Fruit fly (Drosophila melanogaster) whole organism, prepupa: ENCODE measurements around the gene CG31636.
A peak's percentile ranks its signal among the peaks of the same experiment; 100 is the strongest.

Source experiments
- Blimp-1 ChIP-seq: fragments of 200-800 bp; sonication (Bioruptor generic); optimal IDR thresholded peaks from 3 replicates; lab custom pipeline; 2017; ENCODE audit warnings: missing biosample characterization, missing genetic modification characterization, mild to moderate bottlenecking, moderate library complexity, missing genetic modification reagents
- CG10631 ChIP-seq: fragments of 200-800 bp; sonication (Bioruptor generic); optimal IDR thresholded peaks from 2 replicates; lab custom pipeline; 2016; ENCODE audit warnings: missing biosample characterization, missing genetic modification characterization
- CG11294 ChIP-seq: fragments of 200-800 bp; sonication (Bioruptor generic); IDR thresholded peaks from 2 replicates; pipeline ENCODE4 v1.3.6; 2022; ENCODE audit warnings: missing biosample characterization, missing genetic modification characterization
- CG11762 ChIP-seq: fragments of 200-800 bp; sonication (Bioruptor generic); optimal IDR thresholded peaks from 3 replicates; lab custom pipeline; 2016; ENCODE audit warnings: missing biosample characterization, missing genetic modification characterization; ENCODE audit not compliant: insufficient read depth
- CG11902 ChIP-seq: fragments of 200-800 bp; sonication (Bioruptor generic); optimal IDR thresholded peaks from 3 replicates; lab custom pipeline; 2016; ENCODE audit warnings: missing biosample characterization, missing genetic modification characterization
- CG15336 ChIP-seq: fragments of 200-800 bp; sonication (Bioruptor generic); IDR thresholded peaks from 2 replicates; pipeline ENCODE4 v1.3.6; 2022; ENCODE audit warnings: missing biosample characterization, missing genetic modification characterization
- CG1621 ChIP-seq: fragments of 200-800 bp; sonication (Bioruptor generic); optimal IDR thresholded peaks from 3 replicates; lab custom pipeline; 2018; ENCODE audit warnings: missing biosample characterization, mild to moderate bottlenecking, missing genetic modification characterization
- CG16779 ChIP-seq: fragments of 200-800 bp; sonication (Bioruptor generic); optimal IDR thresholded peaks from 3 replicates; lab custom pipeline; 2017; ENCODE audit warnings: missing biosample characterization, mild to moderate bottlenecking, missing genetic modification characterization
- CG3032 ChIP-seq: fragments of 200-800 bp; optimal IDR thresholded peaks from 2 replicates; lab custom pipeline; 2019; ENCODE audit warnings: missing biosample characterization, mild to moderate bottlenecking, missing genetic modification characterization, moderate library complexity
- CG31627 ChIP-seq: fragments of 200-800 bp; sonication (Bioruptor generic); optimal IDR thresholded peaks from 3 replicates; lab custom pipeline; 2016; ENCODE audit warnings: missing biosample characterization, missing genetic modification characterization
- CG32006 ChIP-seq: fragments of 200-800 bp; sonication (Bioruptor generic); optimal IDR thresholded peaks from 3 replicates; lab custom pipeline; 2017; ENCODE audit warnings: missing biosample characterization, mild to moderate bottlenecking, missing genetic modification characterization
- CG4318 ChIP-seq: fragments of 200-800 bp; sonication (Bioruptor generic); optimal IDR thresholded peaks from 3 replicates; lab custom pipeline; 2017; ENCODE audit warnings: missing biosample characterization, mild to moderate bottlenecking, missing genetic modification characterization
- CG6163 ChIP-seq: fragments of 200-800 bp; sonication (Bioruptor generic); IDR thresholded peaks from 3 replicates; pipeline ENCODE4 v1.3.6; 2022; ENCODE audit warnings: missing biosample characterization, missing genetic modification characterization
- CG6276 ChIP-seq: fragments of 200-800 bp; sonication (Bioruptor generic); optimal IDR thresholded peaks from 2 replicates; lab custom pipeline; 2017; ENCODE audit warnings: missing biosample characterization, mild to moderate bottlenecking, missing genetic modification characterization
- CG6854 ChIP-seq: fragments of 200-800 bp; sonication (Bioruptor generic); optimal IDR thresholded peaks from 2 replicates; lab custom pipeline; 2017; ENCODE audit warnings: missing biosample characterization, mild to moderate bottlenecking, missing genetic modification characterization
- CG7368 ChIP-seq: fragments of 200-800 bp; sonication (Bioruptor generic); optimal IDR thresholded peaks from 3 replicates; lab custom pipeline; 2016; ENCODE audit warnings: missing biosample characterization, missing genetic modification characterization
- CG8319 ChIP-seq: fragments of 200-800 bp; sonication (Bioruptor generic); optimal IDR thresholded peaks from 3 replicates; lab custom pipeline; 2016; ENCODE audit warnings: missing biosample characterization, missing genetic modification characterization
- CG8632 ChIP-seq: fragments of 200-800 bp; sonication (Bioruptor generic); optimal IDR thresholded peaks from 3 replicates; lab custom pipeline; 2016; ENCODE audit warnings: missing biosample characterization, missing genetic modification characterization
- CG9139 ChIP-seq: fragments of 200-800 bp; sonication (Bioruptor generic); optimal IDR thresholded peaks from 3 replicates; lab custom pipeline; 2017; ENCODE audit warnings: missing biosample characterization, mild to moderate bottlenecking, missing genetic modification characterization
- Eip75B ChIP-seq: fragments of 200-800 bp; sonication (Bioruptor generic); optimal IDR thresholded peaks from 3 replicates; lab custom pipeline; 2016; ENCODE audit warnings: missing biosample characterization, missing genetic modification characterization
- Eip78C ChIP-seq: fragments of 200-800 bp; sonication (Bioruptor generic); peaks from one replicate; lab custom pipeline; 2016; ENCODE audit warnings: missing biosample characterization, missing genetic modification characterization
- Ets21C ChIP-seq: fragments of 200-800 bp; sonication (Bioruptor generic); optimal IDR thresholded peaks from 3 replicates; lab custom pipeline; 2016; ENCODE audit warnings: missing biosample characterization, missing genetic modification characterization
- Gug ChIP-seq: fragments of 200-800 bp; sonication (Bioruptor generic); IDR thresholded peaks from 2 replicates; pipeline ENCODE4 v1.3.6; 2022; ENCODE audit warnings: missing biosample characterization, missing genetic modification characterization
- Hr4 ChIP-seq: fragments of 200-800 bp; sonication (Bioruptor generic); optimal IDR thresholded peaks from 3 replicates; lab custom pipeline; 2016; ENCODE audit warnings: missing biosample characterization, missing genetic modification characterization
- Lpt ChIP-seq: fragments of 200-800 bp; sonication (Bioruptor generic); optimal IDR thresholded peaks from 3 replicates; lab custom pipeline; 2016; ENCODE audit warnings: missing biosample characterization, missing genetic modification characterization
- Met ChIP-seq: fragments of 200-800 bp; sonication (Bioruptor generic); optimal IDR thresholded peaks from 3 replicates; lab custom pipeline; 2016; ENCODE audit warnings: missing biosample characterization, missing genetic modification characterization
- OdsH ChIP-seq: fragments of 200-800 bp; sonication (Bioruptor generic); optimal IDR thresholded peaks from 3 replicates; lab custom pipeline; 2016; ENCODE audit warnings: missing biosample characterization, missing genetic modification characterization
- Smox ChIP-seq: fragments of 200-800 bp; sonication (Bioruptor generic); optimal IDR thresholded peaks from 3 replicates; lab custom pipeline; 2016; ENCODE audit warnings: missing biosample characterization, missing genetic modification characterization
- Sox102F ChIP-seq: fragments of 200-800 bp; sonication (Bioruptor generic); optimal IDR thresholded peaks from 2 replicates; lab custom pipeline; 2016; ENCODE audit warnings: missing biosample characterization, mild to moderate bottlenecking, missing genetic modification characterization
- Sox14 ChIP-seq: fragments of 200-800 bp; sonication (Bioruptor generic); optimal IDR thresholded peaks from 3 replicates; lab custom pipeline; 2016; ENCODE audit warnings: missing biosample characterization, missing genetic modification characterization
- Sox15 ChIP-seq: fragments of 200-800 bp; sonication (Bioruptor generic); optimal IDR thresholded peaks from 3 replicates; lab custom pipeline; 2016; ENCODE audit warnings: missing biosample characterization, missing genetic modification characterization
- achi ChIP-seq: fragments of 200-800 bp; sonication (Bioruptor generic); optimal IDR thresholded peaks from 3 replicates; lab custom pipeline; 2016; ENCODE audit warnings: missing biosample characterization, missing genetic modification characterization
- cyc ChIP-seq: fragments of 200-800 bp; sonication (Bioruptor generic); optimal IDR thresholded peaks from 3 replicates; lab custom pipeline; 2016; ENCODE audit warnings: missing biosample characterization, missing genetic modification characterization
- dac ChIP-seq: fragments of 200-800 bp; sonication (Bioruptor generic); optimal IDR thresholded peaks from 2 replicates; lab custom pipeline; 2017; ENCODE audit warnings: missing biosample characterization, mild to moderate bottlenecking, missing genetic modification characterization
- dsx ChIP-seq: fragments of 200-800 bp; optimal IDR thresholded peaks from 3 replicates; lab custom pipeline; 2019; ENCODE audit warnings: missing biosample characterization, mild to moderate bottlenecking, missing genetic modification characterization, moderate library complexity; ENCODE audit not compliant: poor library complexity, severe bottlenecking
- esn ChIP-seq: fragments of 200-800 bp; sonication (Bioruptor generic); optimal IDR thresholded peaks from 2 replicates; lab custom pipeline; 2016; ENCODE audit warnings: missing biosample characterization, mild to moderate bottlenecking, missing genetic modification characterization, moderate library complexity
- fd59A ChIP-seq: fragments of 200-800 bp; sonication (Bioruptor generic); optimal IDR thresholded peaks from 2 replicates; lab custom pipeline; 2017; ENCODE audit warnings: missing biosample characterization, mild to moderate bottlenecking, missing genetic modification characterization, missing genetic modification reagents
- fd85E ChIP-seq: fragments of 200-800 bp; sonication (Bioruptor generic); optimal IDR thresholded peaks from 3 replicates; lab custom pipeline; 2016; ENCODE audit warnings: missing biosample characterization, missing genetic modification characterization
- fkh ChIP-seq: fragments of 200-800 bp; sonication (Bioruptor generic); optimal IDR thresholded peaks from 3 replicates; lab custom pipeline; 2017; ENCODE audit warnings: missing biosample characterization, mild to moderate bottlenecking, missing genetic modification characterization, moderate library complexity
- lz ChIP-seq: fragments of 200-800 bp; sonication (Bioruptor generic); optimal IDR thresholded peaks from 3 replicates; lab custom pipeline; 2016; ENCODE audit warnings: missing biosample characterization, missing genetic modification characterization
- salr ChIP-seq, 2 experiments: fragments of 200-800 bp; sonication (Bioruptor generic); optimal IDR thresholded peaks; 3 replicates each; lab custom pipeline; 2016 to 2018; ENCODE audit warnings: missing biosample characterization in 2 of 2, missing genetic modification characterization in 2 of 2, mild to moderate bottlenecking in 1 of 2
- spab ChIP-seq: fragments of 200-800 bp; sonication (Bioruptor generic); optimal IDR thresholded peaks from 2 replicates; lab custom pipeline; 2017; ENCODE audit warnings: missing biosample characterization, mild to moderate bottlenecking, missing genetic modification characterization, missing genetic modification reagents
- ss ChIP-seq, 2 experiments: fragments of 200-800 bp; sonication (Bioruptor generic); optimal IDR thresholded peaks; 2 replicates in 1 of 2; 3 replicates in 1 of 2; lab custom pipeline; 2017 to 2018; ENCODE audit warnings: mild to moderate bottlenecking in 2 of 2, missing biosample characterization in 2 of 2, missing genetic modification characterization in 2 of 2, moderate library complexity in 1 of 2
- svp ChIP-seq: fragments of 200-800 bp; sonication (Bioruptor generic); peaks from one replicate; lab custom pipeline; 2016; ENCODE audit warnings: missing biosample characterization, missing genetic modification characterization
- topi ChIP-seq: fragments of 200-800 bp; sonication (Bioruptor generic); optimal IDR thresholded peaks from 3 replicates; lab custom pipeline; 2016; ENCODE audit warnings: missing biosample characterization, missing genetic modification characterization
- vri ChIP-seq: fragments of 200-800 bp; sonication (Bioruptor generic); optimal IDR thresholded peaks from 3 replicates; lab custom pipeline; 2016; ENCODE audit warnings: missing biosample characterization, mild to moderate bottlenecking, missing genetic modification characterization

Gene CG31636

dm6 chr2L:6611374-6612005, 46.5 kb downstream of the CG31636 start (continued):
- TF ChIP-seq CG32006 (GFP tag; lab: Kevin White, UChicago): peak; percentile 17
- no peak for TF ChIP-seq Sox14 (GFP tag; lab: Kevin White, UChicago)
- no peak for TF ChIP-seq CG6163
- no peak for TF ChIP-seq svp (GFP tag; lab: Kevin White, UChicago)
- no peak for TF ChIP-seq Gug (GFP tag; lab: Robert Waterston, UW)
- no peak for TF ChIP-seq CG4318
- peak; percentile 15 for TF ChIP-seq CG7368 (GFP tag; lab: Kevin White, UChicago)

dm6 chr2L:6610683-6611373, 47.1 kb downstream of the CG31636 start, which contains the start of gene CG11050:
Gene CG11050, plus strand, starts transcription at chr2L:6611011.
- TF ChIP-seq achi (GFP tag; lab: Kevin White, UChicago) (peak; percentile 55), CG6276 (GFP tag; lab: Kevin White, UChicago) (peak; percentile 25), dsx (GFP tag; lab: Kevin White, UChicago) (peak; percentile 43), Sox102F (GFP tag; lab: Kevin White, UChicago) (peak; percentile 50), fkh (no peak), Lpt (GFP tag; lab: Kevin White, UChicago) (peak; percentile 68), fd85E (GFP tag; lab: Kevin White, UChicago) (no peak), CG9139 (GFP tag; lab: Kevin White, UChicago) (no peak), ss (GFP tag; optimal IDR thresholded peaks at IDR 0.05; lab: Kevin White, UChicago) (no peak), Met (peak; percentile 71), CG10631 (GFP tag; lab: Kevin White, UChicago) (peak; percentile 29), CG31627 (GFP tag; lab: Kevin White, UChicago) (peak; percentile 76), cyc (peak; percentile 70), Blimp-1 (no peak), CG11762 (GFP tag; lab: Kevin White, UChicago) (peak; percentile 51), CG11902 (GFP tag; lab: Kevin White, UChicago) (peak; percentile 32), dac (GFP tag; lab: Kevin White, UChicago) (peak; percentile 43), CG3032 (peak; percentile 51), Sox14 (GFP tag; lab: Kevin White, UChicago) (peak; percentile 74), Eip75B (GFP tag; lab: Kevin White, UChicago) (peak; percentile 30), topi (peak; percentile 62), Eip78C (peak; percentile 84), CG8632 (GFP tag; lab: Kevin White, UChicago) (peak; percentile 42), Gug (GFP tag; lab: Robert Waterston, UW) (peak; percentile 48), CG16779 (peak; percentile 17), CG7368 (GFP tag; lab: Kevin White, UChicago) (peak; percentile 40), svp (GFP tag; lab: Kevin White, UChicago) (peak; percentile 81), salr (GFP tag; optimal IDR thresholded peaks at IDR 0.05; lab: Kevin White, UChicago) (no peak), CG6854 (GFP tag; lab: Kevin White, UChicago) (no peak), esn (GFP tag; lab: Kevin White, UChicago) (peak; percentile 69), CG6163 (peak; percentile 77), CG8319 (GFP tag; lab: Kevin White, UChicago) (peak; percentile 27), OdsH (peak; percentile 72), Ets21C (GFP tag; lab: Kevin White, UChicago) (peak; percentile 59), Hr4 (GFP tag; lab: Kevin White, UChicago) (peak; percentile 70), Sox15 (GFP tag; lab: Kevin White, UChicago) (peak; percentile 41), CG4318 (peak; percentile 16), spab (no peak), CG11294 (GFP tag; lab: Robert Waterston, UW) (peak; percentile 37; the same call in 1 of the 2 replicates), Smox (GFP tag; lab: Kevin White, UChicago) (peak; percentile 69), CG15336 (GFP tag; lab: Robert Waterston, UW) (peak; percentile 73), fd59A (peak; percentile 11), lz (peak; percentile 64), CG1621 (tag; lab: Kevin White, UChicago) (peak; percentile 63), vri (peak; percentile 52)
